Fruit fly (Drosophila melanogaster) whole organism, embryonic: ENCODE measurements around the gene kraken.

Experiments used
- Adf1 ChIP-seq: fragments of 200-800 bp; sonication (Bioruptor generic); IDR thresholded peaks from 2 replicates; pipeline ENCODE4 v1.3.6; 2022; ENCODE audit warnings: missing biosample characterization, missing genetic modification characterization
- Antp ChIP-seq: fragments of 200-800 bp; sonication (Bioruptor generic); optimal IDR thresholded peaks from 3 replicates; lab custom pipeline; 2016; ENCODE audit warnings: missing biosample characterization, missing genetic modification characterization
- Asciz ChIP-seq: fragments of 200-800 bp; sonication (Bioruptor generic); optimal IDR thresholded peaks from 2 replicates; lab custom pipeline; 2017; ENCODE audit warnings: missing biosample characterization, mild to moderate bottlenecking, missing genetic modification characterization, missing genetic modification reagents
- B-H1 ChIP-seq: fragments of 200-800 bp; sonication (Bioruptor generic); IDR thresholded peaks from 3 replicates; pipeline ENCODE4 v1.3.6; 2022; ENCODE audit warnings: missing biosample characterization, missing genetic modification characterization
- CG1024 ChIP-seq: fragments of 200-800 bp; sonication (Bioruptor generic); IDR thresholded peaks from 2 replicates; pipeline ENCODE4 v1.3.6; 2022; ENCODE audit warnings: missing biosample characterization, missing genetic modification characterization
- CG12659 ChIP-seq: fragments of 200-800 bp; sonication (Bioruptor generic); optimal IDR thresholded peaks from 3 replicates; lab custom pipeline; 2017; ENCODE audit warnings: mild to moderate bottlenecking, missing biosample characterization, missing genetic modification reagents, missing genetic modification characterization
- CG12769 ChIP-seq: fragments of 200-800 bp; sonication (Bioruptor generic); optimal IDR thresholded peaks from 2 replicates; lab custom pipeline; 2019; ENCODE audit warnings: missing biosample characterization, mild to moderate bottlenecking, missing genetic modification characterization, moderate library complexity
- CG12942 ChIP-seq: fragments of 200-800 bp; sonication (Bioruptor generic); optimal IDR thresholded peaks from 3 replicates; lab custom pipeline; 2016; ENCODE audit warnings: missing biosample characterization, missing genetic modification characterization
- CG17385 ChIP-seq: fragments of 200-800 bp; sonication (Bioruptor generic); optimal IDR thresholded peaks from 3 replicates; lab custom pipeline; 2018; ENCODE audit warnings: missing biosample characterization, mild to moderate bottlenecking, missing genetic modification characterization
- CG18599 ChIP-seq: fragments of 200-800 bp; sonication (Bioruptor generic); optimal IDR thresholded peaks from 3 replicates; lab custom pipeline; 2017; ENCODE audit warnings: missing biosample characterization, missing genetic modification characterization, mild to moderate bottlenecking, moderate library complexity, missing genetic modification reagents
- CG2202 ChIP-seq: fragments of 200-800 bp; sonication (Bioruptor generic); optimal IDR thresholded peaks from 2 replicates; lab custom pipeline; 2018; ENCODE audit warnings: missing biosample characterization, mild to moderate bottlenecking, missing genetic modification characterization
- CG2875 ChIP-seq: fragments of 200-800 bp; sonication (Bioruptor generic); optimal IDR thresholded peaks from 2 replicates; lab custom pipeline; 2017; ENCODE audit warnings: missing biosample characterization, mild to moderate bottlenecking, missing genetic modification characterization, missing genetic modification reagents
- CG3065 ChIP-seq: fragments of 200-800 bp; sonication (Bioruptor generic); optimal IDR thresholded peaks from 2 replicates; lab custom pipeline; 2016; ENCODE audit warnings: missing biosample characterization, missing genetic modification characterization
- CG32772 ChIP-seq: fragments of 200-800 bp; sonication (Bioruptor generic); IDR thresholded peaks from 2 replicates; pipeline ENCODE4 v1.3.6; 2022; ENCODE audit warnings: missing biosample characterization, missing genetic modification characterization
- CG34224 ChIP-seq: fragments of 200-800 bp; sonication (Bioruptor generic); IDR thresholded peaks from 3 replicates; pipeline ENCODE4 v1.3.6; 2022; ENCODE audit warnings: missing biosample characterization, missing genetic modification characterization; ENCODE audit not compliant: partially characterized antibody
- CG6765 ChIP-seq: fragments of 200-800 bp; sonication (Bioruptor generic); optimal IDR thresholded peaks from 3 replicates; lab custom pipeline; 2017; ENCODE audit warnings: missing biosample characterization, mild to moderate bottlenecking, missing genetic modification characterization
- CG7839 ChIP-seq: fragments of 200-800 bp; sonication (Bioruptor generic); optimal IDR thresholded peaks from 3 replicates; lab custom pipeline; 2018; ENCODE audit warnings: missing biosample characterization, mild to moderate bottlenecking, missing genetic modification characterization, moderate library complexity
- CG8290 ChIP-seq, 3 experiments: fragments of 200-800 bp; sonication (Bioruptor generic); optimal IDR thresholded peaks; 2 replicates each; lab custom pipeline; 2016 to 2019; ENCODE audit warnings: missing biosample characterization in 3 of 3, missing genetic modification characterization in 3 of 3, mild to moderate bottlenecking in 2 of 3, moderate library complexity in 1 of 3
- CG9876 ChIP-seq: fragments of 200-800 bp; sonication (Bioruptor generic); optimal IDR thresholded peaks from 2 replicates; lab custom pipeline; 2016; ENCODE audit warnings: missing biosample characterization, missing genetic modification characterization
- Drgx ChIP-seq: fragments of 200-800 bp; sonication (Bioruptor generic); IDR thresholded peaks from 2 replicates; pipeline ENCODE4 v1.3.6; 2022; ENCODE audit warnings: missing biosample characterization, missing genetic modification characterization
- GATAe ChIP-seq: fragments of 200-800 bp; sonication (Bioruptor generic); conservative IDR thresholded peaks from 2 replicates; pipeline ENCODE4 v1.3.6; 2022; ENCODE audit warnings: missing biosample characterization, missing genetic modification characterization
- Hr78 ChIP-seq, 2 experiments: fragments of 200-800 bp in 1 of 2; fragments of >200 bp in 1 of 2; sonication (Bioruptor generic) in 1 of 2; optimal IDR thresholded peaks; 2 replicates each; lab custom pipeline; 2017 to 2019; ENCODE audit warnings: missing biosample characterization in 2 of 2, missing genetic modification characterization in 2 of 2, mild to moderate bottlenecking in 1 of 2, moderate library complexity in 1 of 2
- Jarid2 ChIP-seq: fragments of 200-800 bp; sonication (Bioruptor generic); optimal IDR thresholded peaks from 3 replicates; lab custom pipeline; 2017; ENCODE audit warnings: mild to moderate bottlenecking, missing biosample characterization, missing genetic modification reagents, missing genetic modification characterization
- cg ChIP-seq: fragments of 200-800 bp; sonication (Bioruptor generic); optimal IDR thresholded peaks from 3 replicates; lab custom pipeline; 2019; ENCODE audit warnings: missing biosample characterization, mild to moderate bottlenecking, missing genetic modification characterization, moderate library complexity
- chinmo ChIP-seq: fragments of 200-800 bp; sonication (Bioruptor generic); IDR thresholded peaks from 4 replicates; pipeline ENCODE4 v1.3.6; 2022; ENCODE audit warnings: missing biosample characterization, missing genetic modification characterization; ENCODE audit not compliant: partially characterized antibody
- ems ChIP-seq: fragments of 200-800 bp; sonication (Bioruptor generic); optimal IDR thresholded peaks from 3 replicates; lab custom pipeline; 2016; ENCODE audit warnings: missing biosample characterization, missing genetic modification characterization
- esg ChIP-seq: fragments of 200-800 bp; sonication (Bioruptor generic); conservative IDR thresholded peaks from 2 replicates; pipeline ENCODE4 v1.3.6; 2022; ENCODE audit warnings: missing biosample characterization, missing genetic modification characterization
- exex ChIP-seq: fragments of 200-800 bp; sonication (Bioruptor generic); optimal IDR thresholded peaks from 4 replicates; lab custom pipeline; 2018; ENCODE audit warnings: missing biosample characterization, mild to moderate bottlenecking, missing genetic modification characterization, moderate library complexity
- lbe ChIP-seq: fragments of 200-800 bp; sonication (Bioruptor generic); optimal IDR thresholded peaks from 2 replicates; lab custom pipeline; 2016; ENCODE audit warnings: missing biosample characterization, mild to moderate bottlenecking, missing genetic modification characterization
- lov ChIP-seq, 2 experiments: fragments of 200-800 bp in 1 of 2; fragments of >200 bp in 1 of 2; sonication (Bioruptor generic) in 1 of 2; IDR thresholded peaks in 1 of 2; optimal IDR thresholded peaks in 1 of 2; 2 replicates in 1 of 2; 3 replicates in 1 of 2; pipeline versions ENCODE4 v1.3.6 to Lab custom; 2017 to 2022; ENCODE audit warnings: missing biosample characterization in 1 of 2, missing genetic modification characterization in 1 of 2
- nerfin-1 ChIP-seq: fragments of 200-800 bp; sonication (Bioruptor generic); optimal IDR thresholded peaks from 3 replicates; lab custom pipeline; 2019; ENCODE audit warnings: missing biosample characterization, mild to moderate bottlenecking, missing genetic modification characterization, moderate library complexity
- nom ChIP-seq: fragments of 200-800 bp; sonication (Bioruptor generic); optimal IDR thresholded peaks from 2 replicates; lab custom pipeline; 2017; ENCODE audit warnings: missing biosample characterization, missing genetic modification characterization, mild to moderate bottlenecking, moderate library complexity, missing genetic modification reagents
- otp ChIP-seq: fragments of 200-800 bp; sonication (Bioruptor generic); IDR thresholded peaks from 3 replicates; pipeline ENCODE4, ENCODE4 v1.3.6; 2022; ENCODE audit warnings: missing biosample characterization, missing genetic modification characterization
- pan ChIP-seq, 4 experiments: fragments of >200 bp in 3 of 4; fragments of 200-800 bp in 1 of 4; sonication (Bioruptor generic) in 1 of 4; optimal IDR thresholded peaks in 3 of 4; IDR thresholded peaks in 1 of 4; 2 replicates each; pipeline versions ENCODE4 v1.3.6 to Lab custom; 2017 to 2022; ENCODE audit warnings: missing biosample characterization in 2 of 4, missing genetic modification characterization in 2 of 4, mixed read lengths in 1 of 4
- pita ChIP-seq: fragments of 200-800 bp; sonication (Bioruptor generic); optimal IDR thresholded peaks from 2 replicates; lab custom pipeline; 2017; ENCODE audit warnings: missing biosample characterization, mild to moderate bottlenecking, missing genetic modification characterization
- sug ChIP-seq: fragments of 200-800 bp; optimal IDR thresholded peaks from 2 replicates; lab custom pipeline; 2019; ENCODE audit warnings: missing biosample characterization, mild to moderate bottlenecking, missing genetic modification characterization, moderate library complexity
- toy ChIP-seq: fragments of 200-800 bp; sonication (Bioruptor generic); IDR thresholded peaks from 2 replicates; pipeline ENCODE4 v1.3.6; 2022; ENCODE audit warnings: missing biosample characterization, missing genetic modification characterization
- unc-4 ChIP-seq: fragments of 200-800 bp; sonication (Bioruptor generic); IDR thresholded peaks from 2 replicates; pipeline ENCODE4 v1.3.6; 2022; ENCODE audit warnings: missing biosample characterization, missing genetic modification characterization; ENCODE audit not compliant: partially characterized antibody
- wor ChIP-seq: fragments of 200-800 bp; sonication (Bioruptor generic); IDR thresholded peaks from 2 replicates; pipeline ENCODE4 v1.3.6; 2022; ENCODE audit warnings: missing biosample characterization, missing genetic modification characterization
- zen ChIP-seq: fragments of 200-800 bp; sonication (Bioruptor generic); optimal IDR thresholded peaks from 3 replicates; lab custom pipeline; 2018; ENCODE audit warnings: missing biosample characterization, mild to moderate bottlenecking, missing genetic modification characterization, moderate library complexity
- zen2 ChIP-seq: fragments of 200-800 bp; sonication (Bioruptor generic); IDR thresholded peaks from 3 replicates; pipeline ENCODE4 v1.3.6; 2022; ENCODE audit warnings: missing biosample characterization, missing genetic modification characterization; ENCODE audit not compliant: partially characterized antibody

kraken gene

DNA sequence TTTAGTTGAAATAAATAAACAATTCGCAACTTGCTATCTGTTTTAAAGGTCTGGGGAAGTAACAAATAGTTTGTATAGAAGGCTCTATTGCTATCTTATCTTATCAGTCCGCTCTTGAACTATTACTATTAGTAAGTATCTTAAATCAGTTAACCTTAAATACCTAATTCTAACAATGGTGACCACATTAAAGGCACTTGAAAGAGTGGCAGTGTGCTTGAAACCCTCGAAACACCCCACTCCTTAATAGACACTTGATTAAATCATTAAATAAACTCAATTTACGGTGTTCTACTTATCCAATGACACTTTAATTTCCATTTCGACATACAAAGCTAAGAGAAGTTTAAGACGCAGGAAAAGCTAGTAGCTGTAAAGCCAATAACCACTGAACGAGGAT, 13.8 kb upstream of the kraken start (continued):
- peak; percentile 29 for TF ChIP-seq sug
- peak; percentile 97 for TF ChIP-seq exex (tag; lab: Kevin White, UChicago)
- no peak for TF ChIP-seq CG3065
- TF ChIP-seq Asciz (GFP tag; lab: Kevin White, UChicago): no peak
- no peak for TF ChIP-seq zen (tag; lab: Kevin White, UChicago)
- peak; percentile 3 for TF ChIP-seq CG18599 (GFP tag; lab: Kevin White, UChicago)
- TF ChIP-seq CG1024 (GFP tag; lab: Robert Waterston, UW): no peak
- TF ChIP-seq, all 482 proteins: peak for 6

DNA sequence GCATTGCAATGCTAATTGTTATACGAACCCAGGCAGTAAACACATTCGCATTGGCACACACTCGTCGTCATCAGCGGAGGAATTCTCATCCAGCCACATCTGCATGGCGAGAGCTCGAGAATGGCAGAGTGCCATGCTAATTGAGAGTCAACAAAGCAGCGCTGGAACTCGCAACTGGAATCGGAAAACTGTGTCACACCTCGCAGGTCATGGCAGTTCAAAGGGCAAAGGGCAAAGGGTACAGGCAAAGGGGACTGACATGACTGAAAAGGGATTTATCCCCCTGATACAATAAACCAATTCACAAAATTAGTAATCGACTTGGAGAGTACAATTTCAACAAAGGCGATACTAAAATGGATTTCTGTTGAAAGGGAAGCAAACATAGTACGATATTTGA, 12.5 kb upstream of the kraken start:
- TF ChIP-seq CG12659 (GFP tag; lab: Kevin White, UChicago) (no peak), Jarid2 (GFP tag; lab: Kevin White, UChicago) (no peak), Hr78 (GFP tag; optimal IDR thresholded peaks at IDR 0.05; lab: Kevin White, UChicago) (peak in 1 of 2 experiments; percentile 84), Antp (no peak), CG34224 (GFP tag; lab: Robert Waterston, UW) (no peak)
- TF ChIP-seq, all 482 proteins: peak for 1

DNA sequence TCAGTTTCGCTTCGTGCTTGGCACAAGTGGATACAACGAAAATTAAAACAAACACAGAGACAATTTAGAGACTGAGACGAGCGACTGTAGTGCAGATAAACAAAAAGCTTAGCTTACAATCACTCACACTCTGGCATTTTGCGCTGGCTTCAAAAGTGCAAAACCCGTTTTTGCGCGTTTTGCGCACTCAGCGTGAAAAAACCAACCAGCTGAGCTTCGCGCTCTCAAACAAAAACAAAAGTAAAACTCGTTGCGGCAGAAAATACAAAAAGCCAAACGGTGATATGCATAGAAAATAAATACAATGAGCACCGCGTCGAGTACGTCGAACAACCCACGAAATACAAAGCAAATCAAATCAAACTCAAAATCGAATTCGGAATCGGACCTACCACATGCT, 11.9 kb upstream of the kraken start:
- TF ChIP-seq wor (no peak), CG9876 (GFP tag; lab: Kevin White, UChicago) (no peak), pita (no peak), Drgx (0 out of 2 replicates have a peak, but pooled peaks have one; percentile 33), CG6765 (peak; percentile 2), cg (GFP tag; lab: Kevin White, UChicago) (peak; percentile 3), CG17385 (no peak), ems (no peak), Adf1 (GFP tag; lab: Robert Waterston, UW) (no peak), CG2875 (GFP tag; lab: Kevin White, UChicago) (no peak), GATAe (no peak), CG8290 (GFP tag; optimal IDR thresholded peaks at IDR 0.05; lab: Kevin White, UChicago) (no peak), CG8290 (tag; optimal IDR thresholded peaks at IDR 0.05; lab: Kevin White, UChicago) (no peak), CG18599 (GFP tag; lab: Kevin White, UChicago) (no peak), CG12942 (GFP tag; lab: Kevin White, UChicago) (no peak), lov (optimal IDR thresholded peaks at IDR 0.05; lab: Kevin White, UChicago) (no peak), lov (GFP tag; IDR thresholded peaks at IDR 0.05; lab: Robert Waterston, UW) (no peak), esg (GFP tag; lab: Robert Waterston, UW) (no peak), CG34224 (GFP tag; lab: Robert Waterston, UW) (0 out of 3 replicates have a peak, but pooled peaks have one; percentile 19), chinmo (GFP tag; lab: Robert Waterston, UW) (peak; percentile 90; the same call in 2 of the 4 replicates), otp (GFP tag; lab: Robert Waterston, UW) (no peak), unc-4 (GFP tag; lab: Robert Waterston, UW) (no peak), nom (peak; percentile 38), B-H1 (GFP tag; lab: Robert Waterston, UW) (no peak), zen2 (no peak), toy (GFP tag; lab: Robert Waterston, UW) (no peak), pan (optimal IDR thresholded peaks at IDR 0.05; lab: Kevin White, UChicago) (no peak), pan (GFP tag; optimal IDR thresholded peaks at IDR 0.05 in 1 of 2, IDR thresholded peaks at IDR 0.05 in 1 of 2) (peak in 1 of 2 experiments; percentile 27), CG32772 (GFP tag; lab: Robert Waterston, UW) (no peak), CG2202 (tag; lab: Kevin White, UChicago) (no peak), nerfin-1 (tag; lab: Kevin White, UChicago) (no peak), CG12769 (no peak), CG7839 (tag; lab: Kevin White, UChicago) (no peak), lbe (no peak)
